Fruit fly (Drosophila melanogaster) whole organism, embryonic: ENCODE data around the gene Set2.

Experiments used
- Aef1 ChIP-seq: fragments of 200-800 bp; sonication (Bioruptor generic); IDR thresholded peaks from 3 replicates; pipeline ENCODE4 v1.3.6; 2022; ENCODE audit warnings: missing biosample characterization, missing genetic modification characterization
- Awh ChIP-seq: fragments of 200-800 bp; sonication (Bioruptor generic); IDR thresholded peaks from 2 replicates; pipeline ENCODE4, ENCODE4 v1.3.6; 2022; ENCODE audit warnings: missing biosample characterization, missing genetic modification characterization
- BtbVII ChIP-seq: fragments of 200-800 bp; sonication (Bioruptor generic); optimal IDR thresholded peaks from 3 replicates; lab custom pipeline; 2017; ENCODE audit warnings: missing biosample characterization, mild to moderate bottlenecking, missing genetic modification characterization
- CG10366 ChIP-seq: fragments of 200-800 bp; sonication (Bioruptor generic); IDR thresholded peaks from 2 replicates; pipeline ENCODE4 v1.3.6; 2022; ENCODE audit warnings: missing biosample characterization, missing genetic modification characterization
- CG10654 ChIP-seq: fragments of 200-800 bp; sonication (Bioruptor generic); optimal IDR thresholded peaks from 2 replicates; lab custom pipeline; 2016; ENCODE audit warnings: missing biosample characterization, missing genetic modification characterization
- CG11696 ChIP-seq: fragments of 200-800 bp; sonication (Bioruptor generic); IDR thresholded peaks from 2 replicates; pipeline ENCODE4 v1.3.6; 2022; ENCODE audit warnings: missing biosample characterization, missing genetic modification characterization
- CG12769 ChIP-seq: fragments of 200-800 bp; sonication (Bioruptor generic); optimal IDR thresholded peaks from 2 replicates; lab custom pipeline; 2019; ENCODE audit warnings: missing biosample characterization, mild to moderate bottlenecking, missing genetic modification characterization, moderate library complexity
- CG13424 ChIP-seq: fragments of 200-800 bp; sonication (Bioruptor generic); optimal IDR thresholded peaks from 2 replicates; lab custom pipeline; 2019; ENCODE audit warnings: missing biosample characterization, mild to moderate bottlenecking, missing genetic modification characterization, moderate library complexity
- CG13624 ChIP-seq: fragments of 200-800 bp; sonication (Bioruptor generic); optimal IDR thresholded peaks from 2 replicates; lab custom pipeline; 2016; ENCODE audit warnings: missing biosample characterization, missing genetic modification characterization
- CG13894 ChIP-seq: fragments of 200-800 bp; sonication (Bioruptor generic); optimal IDR thresholded peaks from 3 replicates; lab custom pipeline; 2018; ENCODE audit warnings: missing biosample characterization, mild to moderate bottlenecking, missing genetic modification characterization, moderate library complexity
- CG1603 ChIP-seq: fragments of 200-800 bp; sonication (Bioruptor generic); optimal IDR thresholded peaks from 2 replicates; lab custom pipeline; 2019; ENCODE audit warnings: missing biosample characterization, mild to moderate bottlenecking, missing genetic modification characterization, moderate library complexity
- CG16779 ChIP-seq: fragments of 200-800 bp; sonication (Bioruptor generic); IDR thresholded peaks from 2 replicates; pipeline ENCODE4 v1.3.6; 2022; ENCODE audit warnings: missing biosample characterization, missing genetic modification characterization
- CG16815 ChIP-seq: fragments of 200-800 bp; sonication (Bioruptor generic); optimal IDR thresholded peaks from 3 replicates; lab custom pipeline; 2017; ENCODE audit warnings: missing biosample characterization, mild to moderate bottlenecking, missing genetic modification characterization
- CG1832 ChIP-seq: fragments of 200-800 bp; sonication (Bioruptor generic); optimal IDR thresholded peaks from 2 replicates; lab custom pipeline; 2017; ENCODE audit warnings: missing biosample characterization, mild to moderate bottlenecking, missing genetic modification characterization, inconsistent platforms
- CG18764 ChIP-seq: fragments of 200-800 bp; sonication (Bioruptor generic); optimal IDR thresholded peaks from 3 replicates; lab custom pipeline; 2016; ENCODE audit warnings: missing biosample characterization, missing genetic modification characterization
- CG32772 ChIP-seq: fragments of 200-800 bp; sonication (Bioruptor generic); IDR thresholded peaks from 2 replicates; pipeline ENCODE4 v1.3.6; 2022; ENCODE audit warnings: missing biosample characterization, missing genetic modification characterization
- CG34376 ChIP-seq: fragments of 200-800 bp; sonication (Bioruptor generic); optimal IDR thresholded peaks from 2 replicates; lab custom pipeline; 2018; ENCODE audit warnings: missing biosample characterization, mild to moderate bottlenecking, missing genetic modification characterization
- CG3838 ChIP-seq: fragments of 200-800 bp; sonication (Bioruptor generic); optimal IDR thresholded peaks from 3 replicates; lab custom pipeline; 2016; ENCODE audit warnings: missing biosample characterization, missing genetic modification characterization
- CG4707 ChIP-seq: fragments of 200-800 bp; sonication (Bioruptor generic); optimal IDR thresholded peaks from 2 replicates; lab custom pipeline; 2018; ENCODE audit warnings: missing biosample characterization, mild to moderate bottlenecking, missing genetic modification characterization, moderate library complexity
- CG6175 ChIP-seq: fragments of 200-800 bp; sonication (Bioruptor generic); IDR thresholded peaks from 3 replicates; pipeline ENCODE4 v1.3.6; 2022; ENCODE audit warnings: missing biosample characterization, missing genetic modification characterization
- CG7839 ChIP-seq: fragments of 200-800 bp; sonication (Bioruptor generic); optimal IDR thresholded peaks from 3 replicates; lab custom pipeline; 2018; ENCODE audit warnings: missing biosample characterization, mild to moderate bottlenecking, missing genetic modification characterization, moderate library complexity
- CG8478 ChIP-seq: fragments of >200 bp; optimal IDR thresholded peaks from 2 replicates; lab custom pipeline; 2018
- CG9876 ChIP-seq: fragments of 200-800 bp; sonication (Bioruptor generic); optimal IDR thresholded peaks from 2 replicates; lab custom pipeline; 2016; ENCODE audit warnings: missing biosample characterization, missing genetic modification characterization
- CHES-1-like ChIP-seq: fragments of 200-800 bp; sonication (Bioruptor generic); optimal IDR thresholded peaks from 2 replicates; lab custom pipeline; 2016; ENCODE audit warnings: missing biosample characterization, missing genetic modification characterization
- Dbx ChIP-seq: fragments of 200-800 bp; sonication (Bioruptor generic); IDR thresholded peaks from 3 replicates; pipeline ENCODE4 v1.3.6; 2022; ENCODE audit warnings: missing biosample characterization, missing genetic modification characterization
- Deaf1 ChIP-seq: fragments of 200-800 bp; optimal IDR thresholded peaks from 3 replicates; lab custom pipeline; 2019; ENCODE audit warnings: missing biosample characterization, mild to moderate bottlenecking, missing genetic modification characterization, moderate library complexity
- Hey ChIP-seq: fragments of 200-800 bp; sonication (Bioruptor generic); optimal IDR thresholded peaks from 3 replicates; lab custom pipeline; 2018; ENCODE audit warnings: missing biosample characterization, mild to moderate bottlenecking, missing genetic modification characterization
- MBD-R2 ChIP-seq: fragments of 200-800 bp; sonication (Bioruptor generic); IDR thresholded peaks from 2 replicates; pipeline ENCODE4 v1.3.6; 2022; ENCODE audit warnings: missing biosample characterization, missing genetic modification characterization
- Nf-YB ChIP-seq: fragments of 200-800 bp; sonication (Bioruptor generic); optimal IDR thresholded peaks from 3 replicates; lab custom pipeline; 2019; ENCODE audit warnings: missing biosample characterization, mild to moderate bottlenecking, missing genetic modification characterization, moderate library complexity
- Opbp ChIP-seq: fragments of 200-800 bp; sonication (Bioruptor generic); IDR thresholded peaks from 3 replicates; pipeline ENCODE4 v1.3.6; 2022; ENCODE audit warnings: missing biosample characterization, missing genetic modification characterization; ENCODE audit not compliant: partially characterized antibody
- Pdp1 ChIP-seq, 2 experiments: fragments of 200-800 bp; sonication (Bioruptor generic); optimal IDR thresholded peaks; 3 replicates each; lab custom pipeline; 2016; ENCODE audit warnings: missing biosample characterization in 2 of 2, missing genetic modification characterization in 2 of 2, mild to moderate bottlenecking in 1 of 2, moderate library complexity in 1 of 2
- Ravus ChIP-seq: fragments of 200-800 bp; sonication (Bioruptor generic); IDR thresholded peaks from 2 replicates; pipeline ENCODE4 v1.3.6; 2022; ENCODE audit warnings: missing biosample characterization, missing genetic modification characterization
- Sox100B ChIP-seq: fragments of 200-800 bp; sonication (Bioruptor generic); optimal IDR thresholded peaks from 3 replicates; lab custom pipeline; 2018; ENCODE audit warnings: missing biosample characterization, mild to moderate bottlenecking, missing genetic modification characterization
- Tbp ChIP-seq: fragments of >200 bp; optimal IDR thresholded peaks from 2 replicates; lab custom pipeline; 2018; ENCODE audit warnings: missing biosample characterization, missing genetic modification characterization
- Usf ChIP-seq: fragments of 200-800 bp; sonication (Bioruptor generic); optimal IDR thresholded peaks from 2 replicates; lab custom pipeline; 2017; ENCODE audit warnings: missing genotype, missing biosample characterization, missing genetic modification characterization
- Vsx1 ChIP-seq: fragments of 200-800 bp; sonication (Bioruptor generic); optimal IDR thresholded peaks from 2 replicates; lab custom pipeline; 2017; ENCODE audit warnings: missing biosample characterization, mild to moderate bottlenecking, missing genetic modification characterization, missing genetic modification reagents
- abd-A ChIP-seq: fragments of 200-800 bp; sonication (Bioruptor generic); optimal IDR thresholded peaks from 3 replicates; lab custom pipeline; 2019; ENCODE audit warnings: missing biosample characterization, mild to moderate bottlenecking, missing genetic modification characterization, moderate library complexity
- dimm ChIP-seq: fragments of 200-800 bp; sonication (Bioruptor generic); IDR thresholded peaks from 2 replicates; pipeline ENCODE4 v1.3.6; 2022; ENCODE audit warnings: missing biosample characterization, missing genetic modification characterization
- dmrt11E ChIP-seq: fragments of 200-800 bp; sonication (Bioruptor generic); optimal IDR thresholded peaks from 3 replicates; lab custom pipeline; 2018; ENCODE audit warnings: missing biosample characterization, mild to moderate bottlenecking, missing genetic modification characterization, moderate library complexity
- dmrt99B ChIP-seq: fragments of 200-800 bp; sonication (Bioruptor generic); optimal IDR thresholded peaks from 2 replicates; lab custom pipeline; 2018; ENCODE audit warnings: missing biosample characterization, mild to moderate bottlenecking, missing genetic modification characterization, moderate library complexity
- exex ChIP-seq: fragments of 200-800 bp; sonication (Bioruptor generic); optimal IDR thresholded peaks from 4 replicates; lab custom pipeline; 2018; ENCODE audit warnings: missing biosample characterization, mild to moderate bottlenecking, missing genetic modification characterization, moderate library complexity
- fru ChIP-seq: fragments of >200 bp; optimal IDR thresholded peaks from 2 replicates; lab custom pipeline; 2017
- gce ChIP-seq: fragments of 200-800 bp; sonication (Bioruptor generic); IDR thresholded peaks from 3 replicates; pipeline ENCODE4 v1.3.6; 2022; ENCODE audit warnings: missing biosample characterization, missing genetic modification characterization
- her ChIP-seq: fragments of 200-800 bp; sonication (Bioruptor generic); optimal IDR thresholded peaks from 2 replicates; lab custom pipeline; 2016; ENCODE audit warnings: missing biosample characterization, missing genetic modification characterization
- jigr1 ChIP-seq: fragments of 200-800 bp; sonication (Bioruptor generic); IDR thresholded peaks from 3 replicates; pipeline ENCODE4 v1.3.6; 2022; ENCODE audit warnings: missing biosample characterization, missing genetic modification characterization
- sim ChIP-seq: fragments of 200-800 bp; sonication (Bioruptor generic); IDR thresholded peaks from 2 replicates; pipeline ENCODE4 v1.3.6; 2022; ENCODE audit warnings: missing biosample characterization, missing genetic modification characterization
- slp2 ChIP-seq: fragments of 200-800 bp; sonication (Bioruptor generic); optimal IDR thresholded peaks from 2 replicates; lab custom pipeline; 2016; ENCODE audit warnings: missing biosample characterization, missing genetic modification characterization
- sqz ChIP-seq: fragments of 200-800 bp; sonication (Bioruptor generic); optimal IDR thresholded peaks from 3 replicates; lab custom pipeline; 2018; ENCODE audit warnings: missing biosample characterization, mild to moderate bottlenecking, missing genetic modification characterization
- stc ChIP-seq: fragments of 200-800 bp; sonication (Bioruptor generic); IDR thresholded peaks from 2 replicates; pipeline ENCODE4 v1.3.6; 2022; ENCODE audit warnings: missing biosample characterization, missing genetic modification characterization
- stwl ChIP-seq: fragments of 200-800 bp; sonication (Bioruptor generic); optimal IDR thresholded peaks from 3 replicates; lab custom pipeline; 2018; ENCODE audit warnings: missing biosample characterization, mild to moderate bottlenecking, missing genetic modification characterization, moderate library complexity
- sug ChIP-seq: fragments of 200-800 bp; optimal IDR thresholded peaks from 2 replicates; lab custom pipeline; 2019; ENCODE audit warnings: missing biosample characterization, mild to moderate bottlenecking, missing genetic modification characterization, moderate library complexity
- tup ChIP-seq: fragments of 200-800 bp; sonication (Bioruptor generic); optimal IDR thresholded peaks from 2 replicates; lab custom pipeline; 2016; ENCODE audit warnings: missing biosample characterization, mild to moderate bottlenecking, missing genetic modification characterization, moderate library complexity
- yki ChIP-seq: fragments of >200 bp; optimal IDR thresholded peaks from 3 replicates; lab custom pipeline; 2018

Gene Set2

dm6 chrX:13397610-13398009, 15.4 kb upstream of the Set2 start:
- TF ChIP-seq CG8478 (lab: Kevin White, UChicago) (no peak), stc (GFP tag; lab: Robert Waterston, UW) (no peak), abd-A (tag; lab: Kevin White, UChicago) (peak; percentile 41), CG1832 (GFP tag; lab: Kevin White, UChicago) (no peak), CG16779 (GFP tag; lab: Robert Waterston, UW) (no peak), Pdp1 (GFP tag; optimal IDR thresholded peaks at IDR 0.05; lab: Kevin White, UChicago) (peak in 1 of 2 experiments; percentile 33), exex (tag; lab: Kevin White, UChicago) (peak; percentile 52), gce (GFP tag; lab: Robert Waterston, UW) (no peak), CG34376 (peak; percentile 24), sqz (GFP tag; lab: Kevin White, UChicago) (peak; percentile 81), CG6175 (no peak), CG10366 (GFP tag; lab: Robert Waterston, UW) (no peak), CG12769 (tag; lab: Kevin White, UChicago) (no peak), Sox100B (GFP tag; lab: Kevin White, UChicago) (no peak), Deaf1 (no peak), MBD-R2 (0 out of 2 replicates have a peak, but pooled peaks have one; percentile 8), dmrt99B (tag; lab: Kevin White, UChicago) (no peak), CG4707 (GFP tag; lab: Kevin White, UChicago) (peak; percentile 55), Dbx (no peak), CG32772 (peak; percentile 47; the same call in 1 of the 2 replicates), Vsx1 (GFP tag; lab: Kevin White, UChicago) (no peak), CG13894 (tag; lab: Kevin White, UChicago) (peak; percentile 4), stwl (tag; lab: Kevin White, UChicago) (no peak), Aef1 (GFP tag; lab: Robert Waterston, UW) (no peak), jigr1 (GFP tag; lab: Robert Waterston, UW) (no peak), Nf-YB (GFP tag; lab: Kevin White, UChicago) (no peak), fru (lab: Kevin White, UChicago) (no peak), Awh (no peak), CG10654 (no peak), slp2 (no peak), sug (tag; lab: Kevin White, UChicago) (peak; percentile 46), BtbVII (GFP tag; lab: Kevin White, UChicago) (no peak), CG7839 (no peak), Usf (no peak), Hey (tag; lab: Kevin White, UChicago) (peak; percentile 56), Ravus (GFP tag; lab: Robert Waterston, UW) (no peak), CG18764 (GFP tag; lab: Kevin White, UChicago) (no peak), CG16815 (no peak), her (no peak), sim (no peak), dmrt11E (tag; lab: Kevin White, UChicago) (no peak), CG13424 (tag; lab: Kevin White, UChicago) (no peak), CG13624 (GFP tag; lab: Kevin White, UChicago) (no peak), dimm (GFP tag; lab: Robert Waterston, UW) (no peak), CG3838 (no peak), CG11696 (GFP tag; lab: Robert Waterston, UW) (no peak), CHES-1-like (no peak), CG1603 (no peak), CG9876 (GFP tag; lab: Kevin White, UChicago) (no peak), Opbp (GFP tag; lab: Robert Waterston, UW) (no peak), yki (lab: Kevin White, UChicago) (no peak), tup (GFP tag; lab: Kevin White, UChicago) (no peak), Tbp (GFP tag; lab: Kevin White, UChicago) (no peak)
